Fruit fly (Drosophila melanogaster) whole organism, embryonic: Measurements from ENCODE around the gene Agpat4.

Experiments
- CG10147 ChIP-seq: fragments of 200-800 bp; sonication (Bioruptor generic); optimal IDR thresholded peaks from 2 replicates; lab custom pipeline; 2019; ENCODE audit warnings: missing biosample characterization, mild to moderate bottlenecking, missing genetic modification characterization, moderate library complexity
- CG10321 ChIP-seq: fragments of 200-800 bp; sonication (Bioruptor generic); IDR thresholded peaks from 2 replicates; pipeline ENCODE4 v1.3.6; 2022; ENCODE audit warnings: missing biosample characterization, missing genetic modification characterization
- CG10431 ChIP-seq: fragments of 200-800 bp; sonication (Bioruptor generic); optimal IDR thresholded peaks from 3 replicates; lab custom pipeline; 2018; ENCODE audit warnings: missing biosample characterization, mild to moderate bottlenecking, missing genetic modification characterization
- CG10654 ChIP-seq: fragments of 200-800 bp; sonication (Bioruptor generic); optimal IDR thresholded peaks from 2 replicates; lab custom pipeline; 2016; ENCODE audit warnings: missing biosample characterization, missing genetic modification characterization
- CG11093 ChIP-seq: fragments of 200-800 bp; sonication (Bioruptor generic); IDR thresholded peaks from 3 replicates; pipeline ENCODE4 v1.3.6; 2022; ENCODE audit warnings: missing biosample characterization, missing genetic modification characterization
- CG11247 ChIP-seq: fragments of 200-800 bp; sonication (Bioruptor generic); IDR thresholded peaks from 2 replicates; pipeline ENCODE4 v1.3.6; 2022; ENCODE audit warnings: missing biosample characterization, missing genetic modification characterization
- CG12104 ChIP-seq: fragments of 200-800 bp; sonication (Bioruptor generic); optimal IDR thresholded peaks from 3 replicates; lab custom pipeline; 2016; ENCODE audit warnings: missing biosample characterization, missing genetic modification characterization
- CG12769 ChIP-seq: fragments of 200-800 bp; sonication (Bioruptor generic); optimal IDR thresholded peaks from 2 replicates; lab custom pipeline; 2019; ENCODE audit warnings: missing biosample characterization, mild to moderate bottlenecking, missing genetic modification characterization, moderate library complexity
- CG14667 ChIP-seq: fragments of 200-800 bp; sonication (Bioruptor generic); IDR thresholded peaks from 2 replicates; pipeline ENCODE4 v1.3.6; 2022; ENCODE audit warnings: missing biosample characterization, missing genetic modification characterization
- CG15269 ChIP-seq: fragments of 200-800 bp; sonication (Bioruptor generic); optimal IDR thresholded peaks from 2 replicates; lab custom pipeline; 2018; ENCODE audit warnings: missing biosample characterization, mild to moderate bottlenecking, missing genetic modification characterization, moderate library complexity
- CG17829 ChIP-seq: fragments of 200-800 bp; optimal IDR thresholded peaks from 2 replicates; lab custom pipeline; 2019; ENCODE audit warnings: missing biosample characterization, mild to moderate bottlenecking, missing genetic modification characterization, moderate library complexity
- CG18262 ChIP-seq: fragments of 200-800 bp; optimal IDR thresholded peaks from 3 replicates; lab custom pipeline; 2019; ENCODE audit warnings: missing biosample characterization, mild to moderate bottlenecking, missing genetic modification characterization, moderate library complexity
- CG1832 ChIP-seq: fragments of 200-800 bp; sonication (Bioruptor generic); optimal IDR thresholded peaks from 2 replicates; lab custom pipeline; 2017; ENCODE audit warnings: missing biosample characterization, mild to moderate bottlenecking, missing genetic modification characterization, inconsistent platforms
- CG18476 ChIP-seq: fragments of 200-800 bp; sonication (Bioruptor generic); optimal IDR thresholded peaks from 2 replicates; lab custom pipeline; 2016; ENCODE audit warnings: missing biosample characterization, mild to moderate bottlenecking, missing genetic modification characterization
- CG2129 ChIP-seq: fragments of 200-800 bp; sonication (Bioruptor generic); IDR thresholded peaks from 2 replicates; pipeline ENCODE4 v1.3.6; 2022; ENCODE audit warnings: missing biosample characterization, missing genetic modification characterization; ENCODE audit not compliant: partially characterized antibody
- CG33557 ChIP-seq: fragments of 200-800 bp; sonication (Bioruptor generic); optimal IDR thresholded peaks from 2 replicates; lab custom pipeline; 2019; ENCODE audit warnings: missing biosample characterization, mild to moderate bottlenecking, missing genetic modification characterization, moderate library complexity
- CG3726 ChIP-seq: fragments of 200-800 bp; sonication (Bioruptor generic); IDR thresholded peaks from 3 replicates; pipeline ENCODE4, ENCODE4 v1.3.6; 2022; ENCODE audit warnings: missing biosample characterization, missing genetic modification characterization
- CG4282 ChIP-seq: fragments of 200-800 bp; sonication (Bioruptor generic); optimal IDR thresholded peaks from 2 replicates; lab custom pipeline; 2016; ENCODE audit warnings: missing biosample characterization, missing genetic modification characterization
- CG6175 ChIP-seq: fragments of 200-800 bp; sonication (Bioruptor generic); IDR thresholded peaks from 3 replicates; pipeline ENCODE4 v1.3.6; 2022; ENCODE audit warnings: missing biosample characterization, missing genetic modification characterization
- CG6854 ChIP-seq: fragments of 200-800 bp; sonication (Bioruptor generic); optimal IDR thresholded peaks from 3 replicates; lab custom pipeline; 2017; ENCODE audit warnings: missing biosample characterization, mild to moderate bottlenecking, missing genetic modification characterization
- CG8290 ChIP-seq, 3 experiments: fragments of 200-800 bp; sonication (Bioruptor generic); optimal IDR thresholded peaks; 2 replicates each; lab custom pipeline; 2016 to 2019; ENCODE audit warnings: missing biosample characterization in 3 of 3, missing genetic modification characterization in 3 of 3, mild to moderate bottlenecking in 2 of 3, moderate library complexity in 1 of 3
- CG8944 ChIP-seq: fragments of 200-800 bp; sonication (Bioruptor generic); optimal IDR thresholded peaks from 3 replicates; lab custom pipeline; 2016; ENCODE audit warnings: missing biosample characterization, missing genetic modification characterization
- Deaf1 ChIP-seq: fragments of 200-800 bp; optimal IDR thresholded peaks from 3 replicates; lab custom pipeline; 2019; ENCODE audit warnings: missing biosample characterization, mild to moderate bottlenecking, missing genetic modification characterization, moderate library complexity
- Ets65A ChIP-seq: fragments of 200-800 bp; sonication (Bioruptor generic); peaks from one replicate; lab custom pipeline; 2016; ENCODE audit warnings: missing biosample characterization, missing genetic modification characterization
- Ets97D ChIP-seq: fragments of 200-800 bp; sonication (Bioruptor generic); optimal IDR thresholded peaks from 3 replicates; lab custom pipeline; 2016; ENCODE audit warnings: missing biosample characterization, missing genetic modification characterization
- Gug ChIP-seq: fragments of 200-800 bp; sonication (Bioruptor generic); IDR thresholded peaks from 4 replicates; pipeline ENCODE4 v1.3.6; 2022; ENCODE audit warnings: missing biosample characterization, missing genetic modification characterization
- Hr3 ChIP-seq: fragments of 200-800 bp; sonication (Bioruptor generic); optimal IDR thresholded peaks from 3 replicates; lab custom pipeline; 2016; ENCODE audit warnings: missing biosample characterization, missing genetic modification characterization
- Med ChIP-seq: fragments of 200-800 bp; sonication (Bioruptor generic); peaks from one replicate; lab custom pipeline; 2016; ENCODE audit warnings: missing biosample characterization, missing genetic modification characterization, mild to moderate bottlenecking, inconsistent platforms, moderate library complexity
- Nf-YA ChIP-seq: fragments of 200-800 bp; sonication (Bioruptor generic); IDR thresholded peaks from 2 replicates; pipeline ENCODE4 v1.3.6; 2022; ENCODE audit warnings: missing biosample characterization, missing genetic modification characterization
- Tbp ChIP-seq: fragments of >200 bp; optimal IDR thresholded peaks from 2 replicates; lab custom pipeline; 2018; ENCODE audit warnings: missing biosample characterization, missing genetic modification characterization
- bowl ChIP-seq: fragments of 200-800 bp; sonication (Bioruptor generic); IDR thresholded peaks from 2 replicates; pipeline ENCODE4 v1.3.6; 2022; ENCODE audit warnings: missing biosample characterization, missing genetic modification characterization
- ci ChIP-seq: fragments of 200-800 bp; sonication (Bioruptor generic); IDR thresholded peaks from 3 replicates; pipeline ENCODE4 v1.3.6; 2022; ENCODE audit warnings: missing biosample characterization, missing genetic modification characterization
- crp ChIP-seq, 2 experiments: fragments of 200-800 bp; sonication (Bioruptor generic); optimal IDR thresholded peaks; 2 replicates in 1 of 2; 3 replicates in 1 of 2; lab custom pipeline; 2017; ENCODE audit warnings: missing biosample characterization in 2 of 2, missing genetic modification characterization in 2 of 2, mild to moderate bottlenecking in 1 of 2, moderate library complexity in 1 of 2
- dm ChIP-seq: fragments of 200-800 bp; sonication (Bioruptor generic); optimal IDR thresholded peaks from 3 replicates; lab custom pipeline; 2016; ENCODE audit warnings: missing biosample characterization, missing genetic modification characterization
- grn ChIP-seq: fragments of 200-800 bp; sonication (Bioruptor generic); optimal IDR thresholded peaks from 3 replicates; lab custom pipeline; 2017; ENCODE audit warnings: missing biosample characterization, missing genetic modification characterization
- hkb ChIP-seq, 2 experiments: fragments of 200-800 bp in 1 of 2; fragments of >200 bp in 1 of 2; sonication (Bioruptor generic) in 1 of 2; IDR thresholded peaks in 1 of 2; optimal IDR thresholded peaks in 1 of 2; 2 replicates each; pipeline versions ENCODE4 v1.3.6 to Lab custom; 2017 to 2022; ENCODE audit warnings: missing biosample characterization in 1 of 2, missing genetic modification characterization in 1 of 2
- jumu ChIP-seq: fragments of 200-800 bp; sonication (Bioruptor generic); optimal IDR thresholded peaks from 3 replicates; lab custom pipeline; 2016; ENCODE audit warnings: missing biosample characterization, missing genetic modification characterization
- lab ChIP-seq: fragments of 200-800 bp; sonication (Bioruptor generic); optimal IDR thresholded peaks from 3 replicates; lab custom pipeline; 2017; ENCODE audit warnings: missing biosample characterization, missing genetic modification characterization, mild to moderate bottlenecking, moderate library complexity, missing genetic modification reagents
- mam ChIP-seq: fragments of 200-800 bp; sonication (Bioruptor generic); optimal IDR thresholded peaks from 3 replicates; lab custom pipeline; 2016; ENCODE audit warnings: missing biosample characterization, missing genetic modification characterization
- nerfin-1 ChIP-seq: fragments of 200-800 bp; sonication (Bioruptor generic); optimal IDR thresholded peaks from 3 replicates; lab custom pipeline; 2019; ENCODE audit warnings: missing biosample characterization, mild to moderate bottlenecking, missing genetic modification characterization, moderate library complexity
- pho ChIP-seq: fragments of 200-800 bp; sonication (Bioruptor generic); optimal IDR thresholded peaks from 2 replicates; lab custom pipeline; 2016; ENCODE audit warnings: missing biosample characterization, missing genetic modification characterization
- phol ChIP-seq: fragments of 200-800 bp; sonication (Bioruptor generic); optimal IDR thresholded peaks from 3 replicates; lab custom pipeline; 2018; ENCODE audit warnings: missing biosample characterization, mild to moderate bottlenecking, missing genetic modification characterization, moderate library complexity
- row ChIP-seq: fragments of 200-800 bp; sonication (Bioruptor generic); IDR thresholded peaks from 3 replicates; pipeline ENCODE4 v1.3.6; 2022; ENCODE audit warnings: missing biosample characterization, missing genetic modification characterization
- sens-2 ChIP-seq: fragments of 200-800 bp; sonication (Bioruptor generic); IDR thresholded peaks from 2 replicates; pipeline ENCODE4 v1.3.6; 2022; ENCODE audit warnings: missing biosample characterization, missing genetic modification characterization
- slbo ChIP-seq: fragments of 200-800 bp; sonication (Bioruptor generic); IDR thresholded peaks from 2 replicates; pipeline ENCODE4 v1.3.6; 2022; ENCODE audit warnings: missing biosample characterization, missing genetic modification characterization
- slou ChIP-seq: fragments of 200-800 bp; sonication (Bioruptor generic); optimal IDR thresholded peaks from 3 replicates; lab custom pipeline; 2016; ENCODE audit warnings: missing biosample characterization, missing genetic modification characterization
- sob ChIP-seq: fragments of 200-800 bp; sonication (Bioruptor generic); IDR thresholded peaks from 2 replicates; pipeline ENCODE4 v1.3.6; 2022; ENCODE audit warnings: missing biosample characterization, missing genetic modification characterization
- sqz ChIP-seq: fragments of 200-800 bp; sonication (Bioruptor generic); optimal IDR thresholded peaks from 3 replicates; lab custom pipeline; 2018; ENCODE audit warnings: missing biosample characterization, mild to moderate bottlenecking, missing genetic modification characterization
- sug ChIP-seq: fragments of 200-800 bp; optimal IDR thresholded peaks from 2 replicates; lab custom pipeline; 2019; ENCODE audit warnings: missing biosample characterization, mild to moderate bottlenecking, missing genetic modification characterization, moderate library complexity
- trh ChIP-seq: fragments of 200-800 bp; sonication (Bioruptor generic); optimal IDR thresholded peaks from 2 replicates; lab custom pipeline; 2016; ENCODE audit warnings: missing biosample characterization, missing genetic modification characterization
- vfl ChIP-seq: fragments of 200-800 bp; sonication (Bioruptor generic); optimal IDR thresholded peaks from 2 replicates; lab custom pipeline; 2016; ENCODE audit warnings: missing biosample characterization, missing genetic modification characterization
- yki ChIP-seq: fragments of >200 bp; optimal IDR thresholded peaks from 3 replicates; lab custom pipeline; 2018
- zen ChIP-seq: fragments of 200-800 bp; sonication (Bioruptor generic); optimal IDR thresholded peaks from 3 replicates; lab custom pipeline; 2018; ENCODE audit warnings: missing biosample characterization, mild to moderate bottlenecking, missing genetic modification characterization, moderate library complexity

Gene Agpat4

DNA sequence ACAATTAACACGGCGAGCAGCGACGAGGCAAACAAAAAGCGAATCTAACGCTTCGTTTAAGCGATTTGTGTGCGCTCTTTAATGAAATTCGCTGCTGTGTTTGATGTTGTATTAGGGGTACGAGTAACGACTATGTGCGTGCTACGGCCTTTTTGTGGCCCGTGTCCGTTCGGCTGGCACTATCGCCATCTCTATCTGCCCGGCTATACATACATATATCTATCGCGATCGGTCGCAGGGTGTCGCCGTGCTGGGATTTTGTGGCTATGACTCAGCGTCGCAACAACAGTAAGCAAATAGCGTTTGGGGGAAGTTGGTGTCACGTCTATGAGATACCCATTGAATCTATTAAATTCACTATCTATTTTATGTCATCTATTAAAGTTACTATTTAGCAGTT is 12.3 kb upstream of the Agpat4 start (continued):
- TF ChIP-seq Tbp: no peak
- no peak for TF ChIP-seq Ets65A (GFP tag; lab: Kevin White, UChicago)
- peak; percentile 43; the same call in 2 of the 3 replicates for TF ChIP-seq row (GFP tag; lab: Robert Waterston, UW)
- no peak for TF ChIP-seq CG8944 (GFP tag; lab: Kevin White, UChicago)
- TF ChIP-seq CG33557 (GFP tag; lab: Kevin White, UChicago): no peak
- no peak for TF ChIP-seq CG12104
- no peak for TF ChIP-seq CG14667 (GFP tag; lab: Robert Waterston, UW)
- TF ChIP-seq CG4282: no peak
- TF ChIP-seq ci: peak; percentile 11; the same call in 1 of the 3 replicates
- TF ChIP-seq CG17829 (tag; lab: Kevin White, UChicago): no peak
- no peak for TF ChIP-seq Nf-YA (GFP tag; lab: Robert Waterston, UW)
- no peak for TF ChIP-seq CG18262
- TF ChIP-seq lab (GFP tag; lab: Kevin White, UChicago): peak; percentile 22
- peak; percentile 81; the same call in 2 of the 3 replicates for TF ChIP-seq CG6175 (GFP tag; lab: Robert Waterston, UW)
- TF ChIP-seq CG10321 (GFP tag; lab: Robert Waterston, UW): peak; percentile 64; the same call in 1 of the 2 replicates
- TF ChIP-seq pho (GFP tag; lab: Kevin White, UChicago): no peak
- no peak for TF ChIP-seq jumu (GFP tag; lab: Kevin White, UChicago)
- TF ChIP-seq Hr3 (GFP tag; lab: Kevin White, UChicago): no peak
- TF ChIP-seq CG18476: no peak
- peak; percentile 41 for TF ChIP-seq Med (GFP tag; lab: Kevin White, UChicago)
- TF ChIP-seq Deaf1 (tag; lab: Kevin White, UChicago): peak; percentile 66
- TF ChIP-seq grn (GFP tag; lab: Kevin White, UChicago): no peak
- no peak for TF ChIP-seq vfl (GFP tag; lab: Kevin White, UChicago)
- TF ChIP-seq sens-2 (GFP tag; lab: Robert Waterston, UW): no peak
- TF ChIP-seq CG2129: no peak
- no peak for TF ChIP-seq CG10431 (GFP tag; lab: Kevin White, UChicago)
- TF ChIP-seq slou: no peak
- peak; percentile 5 for TF ChIP-seq sug (tag; lab: Kevin White, UChicago)
- no peak for TF ChIP-seq hkb (optimal IDR thresholded peaks at IDR 0.05; lab: Kevin White, UChicago)
- TF ChIP-seq hkb (GFP tag; IDR thresholded peaks at IDR 0.05; lab: Robert Waterston, UW): 0 out of 2 replicates have a peak, but pooled peaks have one; percentile 8
- TF ChIP-seq zen (tag; lab: Kevin White, UChicago): peak; percentile 11
- no peak for TF ChIP-seq CG3726
- TF ChIP-seq slbo (GFP tag; lab: Robert Waterston, UW): no peak
- no peak for TF ChIP-seq CG11093
- TF ChIP-seq CG8290 (GFP tag; optimal IDR thresholded peaks at IDR 0.05; lab: Kevin White, UChicago): no peak
- peak in 1 of 2 experiments; percentile 21 for TF ChIP-seq CG8290 (tag; optimal IDR thresholded peaks at IDR 0.05; lab: Kevin White, UChicago)
- no peak for TF ChIP-seq CG12769 (tag; lab: Kevin White, UChicago)
- no peak for TF ChIP-seq Ets97D (GFP tag; lab: Kevin White, UChicago)
- TF ChIP-seq CG11247: no peak
- TF ChIP-seq crp (GFP tag; optimal IDR thresholded peaks at IDR 0.05; lab: Kevin White, UChicago): no peak
- TF ChIP-seq phol (tag; lab: Kevin White, UChicago): no peak
- TF ChIP-seq sob (GFP tag; lab: Robert Waterston, UW): no peak

dm6 chr3L:16392874-16393273 is 11.5 kb upstream of the Agpat4 start:
- TF ChIP-seq vfl (GFP tag; lab: Kevin White, UChicago): no peak
- no peak for TF ChIP-seq Med (GFP tag; lab: Kevin White, UChicago)
- no peak for TF ChIP-seq bowl (GFP tag; lab: Robert Waterston, UW)
- no peak for TF ChIP-seq mam (GFP tag; lab: Kevin White, UChicago)
- no peak for TF ChIP-seq sqz (GFP tag; lab: Kevin White, UChicago)
- TF ChIP-seq CG10147: no peak
- TF ChIP-seq dm: no peak
- no peak for TF ChIP-seq yki (lab: Kevin White, UChicago)
- TF ChIP-seq CG33557 (GFP tag; lab: Kevin White, UChicago): no peak
- TF ChIP-seq nerfin-1 (tag; lab: Kevin White, UChicago): peak; percentile 17
- TF ChIP-seq Gug: no peak
- TF ChIP-seq CG1832: no peak
- peak; percentile 51 for TF ChIP-seq CG15269 (tag; lab: Kevin White, UChicago)
- TF ChIP-seq CG10654 (GFP tag; lab: Kevin White, UChicago): no peak
- TF ChIP-seq CG6854 (GFP tag; lab: Kevin White, UChicago): no peak
- no peak for TF ChIP-seq trh (GFP tag; lab: Kevin White, UChicago)
